Fruit fly (Drosophila melanogaster): ENCODE measurements around the gene CG33796.

DNA sequence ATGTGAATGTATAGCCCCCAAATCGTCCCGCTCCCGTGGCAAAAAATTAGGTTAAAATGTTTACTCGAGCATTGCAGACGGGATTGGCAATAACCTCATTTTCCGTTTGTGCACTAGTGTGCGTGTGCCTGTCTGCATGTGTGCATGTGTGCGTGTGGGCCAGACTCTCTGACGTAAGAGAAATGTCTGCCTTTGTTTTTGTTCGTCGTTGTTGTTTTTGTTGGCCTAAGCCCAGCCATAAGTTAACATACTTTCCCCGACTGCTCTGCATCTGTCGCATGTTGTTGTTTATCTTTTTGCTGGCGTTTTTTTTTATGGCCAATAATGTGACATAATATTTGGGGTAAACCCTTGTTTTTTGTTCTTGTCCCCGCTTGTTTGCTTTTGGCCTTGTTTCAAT, 24.6 kb downstream of the CG33796 start:
- TF ChIP-seq tj (GFP tag; optimal IDR thresholded peaks at IDR 0.05) (no peak), Mnt (GFP tag; optimal IDR thresholded peaks at IDR 0.05) (no peak), CG7045 (GFP tag; optimal IDR thresholded peaks at IDR 0.05) (no peak), CG12768 (GFP tag; optimal IDR thresholded peaks at IDR 0.05) (no peak), CG11617 (GFP tag; optimal IDR thresholded peaks at IDR 0.05) (no peak), Hr96 (GFP tag; optimal IDR thresholded peaks at IDR 0.05) (no peak), Crg-1 (GFP tag; optimal IDR thresholded peaks at IDR 0.05) (no peak), cic (GFP tag; optimal IDR thresholded peaks at IDR 0.05) (no peak), CG14711 (tag; optimal IDR thresholded peaks at IDR 0.05) (no peak), CG1620 (GFP tag; optimal IDR thresholded peaks at IDR 0.05) (no peak), toe (GFP tag; optimal IDR thresholded peaks at IDR 0.05) (no peak)
